In the genomic region with DNA sequence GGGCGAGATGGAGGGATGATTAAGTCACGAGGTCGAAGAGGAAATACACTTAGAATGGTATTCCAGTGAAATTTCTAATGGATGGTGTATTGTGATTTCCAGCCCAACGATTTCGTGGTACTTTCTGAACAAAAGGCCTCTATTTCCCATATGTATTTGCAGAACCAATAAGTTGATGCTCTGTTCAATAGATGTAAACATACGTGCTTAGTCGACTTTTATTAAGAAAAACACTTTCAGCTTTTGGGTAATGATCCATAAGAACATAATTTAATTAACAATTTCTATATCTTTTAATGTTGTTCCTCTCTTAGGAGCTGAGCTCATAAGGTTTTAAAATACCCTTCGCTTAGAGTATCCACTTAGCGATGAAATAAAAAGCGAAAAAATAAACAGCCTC, we compare ENCODE assay signal across 4 fruit fly cellular contexts.
TF ChIP-seq lines count a peak whose summit lies in the region.

No protein-coding gene starts in this region.

- no peak for TF ChIP-seq CTCF in whole organism, embryonic (GFP tag; optimal IDR thresholded peaks at IDR 0.05; lab: Kevin White, UChicago)

TF ChIP-seq in whole organism, embryonic, 481 proteins besides CTCF, POLR2A, EP300 and RAD21:
- TF ChIP-seq D19A (tag; optimal IDR thresholded peaks at IDR 0.05; lab: Kevin White, UChicago): peak; percentile 86
- TF ChIP-seq gcm2 (GFP tag; optimal IDR thresholded peaks at IDR 0.05; lab: Kevin White, UChicago): no peak
- TF ChIP-seq gem (tag; optimal IDR thresholded peaks at IDR 0.05; lab: Kevin White, UChicago): peak; percentile 2
- TF ChIP-seq croc (GFP tag; conservative IDR thresholded peaks at IDR 0.05; lab: Robert Waterston, UW): no peak
- TF ChIP-seq wek (GFP tag; optimal IDR thresholded peaks at IDR 0.05; lab: Kevin White, UChicago): no peak
- TF ChIP-seq Scr (GFP tag; IDR thresholded peaks at IDR 0.05; lab: Robert Waterston, UW; ENCODE audit: partially characterized antibody): no peak
- TF ChIP-seq Chrac-16 (GFP tag; optimal IDR thresholded peaks at IDR 0.05; lab: Kevin White, UChicago): no peak
- peak; percentile 54 for TF ChIP-seq sens (GFP tag; lab: Kevin White, UChicago)

TF ChIP-seq in whole organism, prepupa, 60 proteins besides CTCF, POLR2A, EP300 and RAD21 (continues in another document):
- no peak for TF ChIP-seq Gug (GFP tag; IDR thresholded peaks at IDR 0.05; lab: Robert Waterston, UW)
- TF ChIP-seq CG34406 (GFP tag; optimal IDR thresholded peaks at IDR 0.05; lab: Kevin White, UChicago): peak; percentile 42
- TF ChIP-seq ss (GFP tag; optimal IDR thresholded peaks at IDR 0.05; lab: Kevin White, UChicago): peak in 1 of 2 experiments; percentile 51
- TF ChIP-seq fd59A (GFP tag; optimal IDR thresholded peaks at IDR 0.05; lab: Kevin White, UChicago): peak; percentile 41
- peak; percentile 21 for TF ChIP-seq OdsH (GFP tag; optimal IDR thresholded peaks at IDR 0.05; lab: Kevin White, UChicago)
- peak; percentile 18 for TF ChIP-seq Sox15 (GFP tag; optimal IDR thresholded peaks at IDR 0.05; lab: Kevin White, UChicago)
- TF ChIP-seq CG7368 (GFP tag; optimal IDR thresholded peaks at IDR 0.05; lab: Kevin White, UChicago): no peak
- TF ChIP-seq CG10631 (GFP tag; optimal IDR thresholded peaks at IDR 0.05; lab: Kevin White, UChicago): peak; percentile 5
- TF ChIP-seq CG8632 (GFP tag; optimal IDR thresholded peaks at IDR 0.05; lab: Kevin White, UChicago): peak; percentile 31
- TF ChIP-seq Hr38 (GFP tag; optimal IDR thresholded peaks at IDR 0.05; lab: Kevin White, UChicago): no peak
- peak; percentile 28 for TF ChIP-seq cyc (GFP tag; optimal IDR thresholded peaks at IDR 0.05; lab: Kevin White, UChicago)
- peak; percentile 34 for TF ChIP-seq Ets96B (tag; optimal IDR thresholded peaks at IDR 0.05; lab: Kevin White, UChicago)
- TF ChIP-seq CG3919 (GFP tag; optimal IDR thresholded peaks at IDR 0.05; lab: Kevin White, UChicago): peak; percentile 40
- TF ChIP-seq CG11902 (GFP tag; optimal IDR thresholded peaks at IDR 0.05; lab: Kevin White, UChicago): peak; percentile 23
- peak; percentile 49 for TF ChIP-seq Hr39 (GFP tag; optimal IDR thresholded peaks at IDR 0.05; lab: Kevin White, UChicago)
- peak; percentile 87 for TF ChIP-seq Eip78C (GFP tag; lab: Kevin White, UChicago)
- TF ChIP-seq topi (GFP tag; optimal IDR thresholded peaks at IDR 0.05; lab: Kevin White, UChicago): peak; percentile 56
- no peak for TF ChIP-seq CG11762 (GFP tag; optimal IDR thresholded peaks at IDR 0.05; lab: Kevin White, UChicago; ENCODE audit: insufficient read depth)
- peak; percentile 49 for TF ChIP-seq Smox (GFP tag; optimal IDR thresholded peaks at IDR 0.05; lab: Kevin White, UChicago)
- TF ChIP-seq vri (GFP tag; optimal IDR thresholded peaks at IDR 0.05; lab: Kevin White, UChicago): peak; percentile 14
- peak; percentile 30 for TF ChIP-seq Sox14 (GFP tag; optimal IDR thresholded peaks at IDR 0.05; lab: Kevin White, UChicago)
- no peak for TF ChIP-seq CG15336 (GFP tag; IDR thresholded peaks at IDR 0.05; lab: Robert Waterston, UW)
- peak; percentile 18 for TF ChIP-seq CG3032 (tag; optimal IDR thresholded peaks at IDR 0.05; lab: Kevin White, UChicago)
- TF ChIP-seq CG31627 (GFP tag; optimal IDR thresholded peaks at IDR 0.05; lab: Kevin White, UChicago): peak; percentile 44
- TF ChIP-seq Ets21C (GFP tag; optimal IDR thresholded peaks at IDR 0.05; lab: Kevin White, UChicago): peak; percentile 20
- TF ChIP-seq Met (GFP tag; optimal IDR thresholded peaks at IDR 0.05; lab: Kevin White, UChicago): peak; percentile 57

TF ChIP-seq in whole organism, pupa, 21 proteins besides CTCF, POLR2A, EP300 and RAD21:
- TF ChIP-seq CG14655 (GFP tag; optimal IDR thresholded peaks at IDR 0.05; lab: Kevin White, UChicago): no peak
- no peak for TF ChIP-seq rn (GFP tag; IDR thresholded peaks at IDR 0.05; lab: Robert Waterston, UW)
- TF ChIP-seq gl (tag; optimal IDR thresholded peaks at IDR 0.05; lab: Kevin White, UChicago): no peak
- no peak for TF ChIP-seq EcR (GFP tag; optimal IDR thresholded peaks at IDR 0.05; lab: Kevin White, UChicago)
- TF ChIP-seq CG9948 (tag; optimal IDR thresholded peaks at IDR 0.05; lab: Kevin White, UChicago): peak; percentile 14
- no peak for TF ChIP-seq CG12605 (GFP tag; IDR thresholded peaks at IDR 0.05; lab: Robert Waterston, UW)
- TF ChIP-seq CG17806 (tag; optimal IDR thresholded peaks at IDR 0.05; lab: Kevin White, UChicago): peak; percentile 17
- TF ChIP-seq CG34367 (tag; optimal IDR thresholded peaks at IDR 0.05; lab: Kevin White, UChicago): peak; percentile 15
- TF ChIP-seq CG8301 (tag; optimal IDR thresholded peaks at IDR 0.05; lab: Kevin White, UChicago): no peak
- TF ChIP-seq D1 (tag; optimal IDR thresholded peaks at IDR 0.05; lab: Kevin White, UChicago): no peak
- TF ChIP-seq CG32121 (GFP tag; IDR thresholded peaks at IDR 0.05; lab: Robert Waterston, UW): no peak
- TF ChIP-seq Snoo (tag; optimal IDR thresholded peaks at IDR 0.05; lab: Kevin White, UChicago): peak; percentile 17
- no peak for TF ChIP-seq fd96Ca (GFP tag; IDR thresholded peaks at IDR 0.05; lab: Robert Waterston, UW)
- TF ChIP-seq Pif1B (GFP tag; optimal IDR thresholded peaks at IDR 0.05; lab: Kevin White, UChicago): no peak
- no peak for TF ChIP-seq CG10348 (GFP tag; IDR thresholded peaks at IDR 0.05; lab: Robert Waterston, UW)
- no peak for TF ChIP-seq Ets98B (GFP tag; IDR thresholded peaks at IDR 0.05; lab: Robert Waterston, UW)
- no peak for TF ChIP-seq CG4496 (GFP tag; IDR thresholded peaks at IDR 0.05; lab: Robert Waterston, UW)
- peak; percentile 33 for TF ChIP-seq CG15710 (tag; optimal IDR thresholded peaks at IDR 0.05; lab: Kevin White, UChicago)
- TF ChIP-seq Pif1A (GFP tag; optimal IDR thresholded peaks at IDR 0.05; lab: Kevin White, UChicago): no peak
- no peak for TF ChIP-seq CG13204 (GFP tag; optimal IDR thresholded peaks at IDR 0.05; lab: Kevin White, UChicago)
- peak; percentile 48 for TF ChIP-seq CG8159 (tag; optimal IDR thresholded peaks at IDR 0.05; lab: Kevin White, UChicago)

TF ChIP-seq in whole organism, wandering third instar larva, 38 proteins besides CTCF, POLR2A, EP300 and RAD21:
- TF ChIP-seq psq (GFP tag; optimal IDR thresholded peaks at IDR 0.05; lab: Kevin White, UChicago) (peak; percentile 46), tai (GFP tag; optimal IDR thresholded peaks at IDR 0.05; lab: Kevin White, UChicago) (peak; percentile 11), CG9705 (GFP tag; optimal IDR thresholded peaks at IDR 0.05; lab: Kevin White, UChicago) (no peak), dmrt93B (GFP tag; optimal IDR thresholded peaks at IDR 0.05; lab: Kevin White, UChicago) (peak; percentile 10), Rel (GFP tag; optimal IDR thresholded peaks at IDR 0.05; lab: Kevin White, UChicago) (no peak), Rel (tag; optimal IDR thresholded peaks at IDR 0.05; lab: Kevin White, UChicago) (no peak), N (GFP tag; optimal IDR thresholded peaks at IDR 0.05; lab: Kevin White, UChicago) (no peak), dl (GFP tag; optimal IDR thresholded peaks at IDR 0.05; lab: Kevin White, UChicago; ENCODE audit: insufficient read depth in 1 of 2, partially characterized antibody in 2 of 2) (no peak), usp (GFP tag; optimal IDR thresholded peaks at IDR 0.05; lab: Kevin White, UChicago) (no peak), CrebA (GFP tag; optimal IDR thresholded peaks at IDR 0.05; lab: Kevin White, UChicago; ENCODE audit: borderline replicate concordance) (no peak), dsf (GFP tag; optimal IDR thresholded peaks at IDR 0.05; lab: Kevin White, UChicago; ENCODE audit: borderline replicate concordance) (no peak), Vsx2 (GFP tag; optimal IDR thresholded peaks at IDR 0.05; lab: Kevin White, UChicago; ENCODE audit: partially characterized antibody) (no peak), rgr (GFP tag; optimal IDR thresholded peaks at IDR 0.05; lab: Kevin White, UChicago) (peak; percentile 12), sv (GFP tag; optimal IDR thresholded peaks at IDR 0.05; lab: Kevin White, UChicago) (no peak), brk (GFP tag; optimal IDR thresholded peaks at IDR 0.05; lab: Kevin White, UChicago) (no peak), h (GFP tag; optimal IDR thresholded peaks at IDR 0.05; lab: Kevin White, UChicago) (peak; percentile 47), HLH106 (tag; optimal IDR thresholded peaks at IDR 0.05; lab: Kevin White, UChicago) (peak; percentile 24), sage (GFP tag; optimal IDR thresholded peaks at IDR 0.05; lab: Kevin White, UChicago) (no peak), Abd-B (GFP tag; optimal IDR thresholded peaks at IDR 0.05; lab: Kevin White, UChicago) (no peak), Sp1 (GFP tag; optimal IDR thresholded peaks at IDR 0.05; lab: Kevin White, UChicago) (peak; percentile 49), OdsH (GFP tag; optimal IDR thresholded peaks at IDR 0.05; lab: Kevin White, UChicago) (peak; percentile 42), woc (GFP tag; optimal IDR thresholded peaks at IDR 0.05; lab: Kevin White, UChicago) (peak; percentile 68), ey (GFP tag; optimal IDR thresholded peaks at IDR 0.05; lab: Kevin White, UChicago) (peak; percentile 26), Dif (GFP tag; optimal IDR thresholded peaks at IDR 0.05; lab: Kevin White, UChicago; ENCODE audit: partially characterized antibody) (no peak), foxo (GFP tag; optimal IDR thresholded peaks at IDR 0.05; lab: Kevin White, UChicago) (peak in 1 of 2 experiments; percentile 56), Hr78 (GFP tag; optimal IDR thresholded peaks at IDR 0.05; lab: Kevin White, UChicago) (no peak), pan (optimal IDR thresholded peaks at IDR 0.05; lab: Kevin White, UChicago) (no peak), Mio (GFP tag; optimal IDR thresholded peaks at IDR 0.05; lab: Kevin White, UChicago) (no peak), fru (GFP tag; optimal IDR thresholded peaks at IDR 0.05; lab: Kevin White, UChicago) (peak; percentile 18)
